Worm (Caenorhabditis elegans): Measurements from ENCODE around the gene srbc-13.
"Not testable (repeated sequence)": the region's sequence is repeated elsewhere in the genome, so short reads cannot be mapped to it uniquely, and the experiment has no call there.

srbc-13 gene

DNA sequence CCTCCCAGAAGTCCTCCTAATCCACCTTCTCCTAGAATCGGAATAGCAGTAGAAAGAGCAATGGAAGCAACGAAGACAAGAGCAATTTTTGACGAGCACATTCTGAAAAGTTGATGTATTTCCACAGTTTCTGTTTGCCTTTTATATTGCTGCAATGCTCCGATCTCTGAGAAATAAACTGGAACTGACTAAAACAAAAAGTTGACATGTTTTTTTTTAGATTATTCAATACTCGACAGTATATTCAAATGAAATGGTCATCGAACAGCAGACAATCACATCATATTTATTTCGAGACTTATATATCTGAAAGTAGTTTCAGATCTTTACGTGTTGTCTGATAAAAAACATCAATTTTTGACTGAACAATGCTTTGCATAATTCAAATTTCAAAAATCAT is 42.8 kb downstream of the srbc-13 start, which contains the start of gene srlf-21:
TSS of gene srlf-21 (minus strand) at position 101 of the 400 bp plus-strand sequence.
- TF ChIP-seq ceh-36 (tag; optimal IDR thresholded peaks at IDR 0.05) (no peak), scrt-1 (GFP tag; IDR thresholded peaks at IDR 0.05) (no peak), F13C5.2 (tag; optimal IDR thresholded peaks at IDR 0.05) (no peak), sea-1 (GFP tag; conservative IDR thresholded peaks at IDR 0.05) (no peak), tbx-37 (GFP tag; conservative IDR thresholded peaks at IDR 0.05) (no peak), ama-1 (optimal IDR thresholded peaks at IDR 0.05) (no peak), hmbx-1 (tag; optimal IDR thresholded peaks at IDR 0.05) (no peak), tbx-11 (GFP tag; IDR thresholded peaks at IDR 0.05) (no peak), tra-4 (tag; optimal IDR thresholded peaks at IDR 0.05) (no peak), ceh-13 (GFP tag; optimal IDR thresholded peaks at IDR 0.05) (no peak), hnd-1 (tag; optimal IDR thresholded peaks at IDR 0.05) (no peak)

- not testable (repeated sequence) for TF ChIP-seq ets-7 (tag; optimal IDR thresholded peaks at IDR 0.05); pes-1 (GFP tag; IDR thresholded peaks at IDR 0.05); B0310.2 (tag; optimal IDR thresholded peaks at IDR 0.05)
Observed at ce11 chrV:890835-891234, 43.2 kb downstream of the srbc-13 start, which contains the start of gene srlf-22. Gene srlf-22, plus strand, starts transcription at chrV:891135.

DNA sequence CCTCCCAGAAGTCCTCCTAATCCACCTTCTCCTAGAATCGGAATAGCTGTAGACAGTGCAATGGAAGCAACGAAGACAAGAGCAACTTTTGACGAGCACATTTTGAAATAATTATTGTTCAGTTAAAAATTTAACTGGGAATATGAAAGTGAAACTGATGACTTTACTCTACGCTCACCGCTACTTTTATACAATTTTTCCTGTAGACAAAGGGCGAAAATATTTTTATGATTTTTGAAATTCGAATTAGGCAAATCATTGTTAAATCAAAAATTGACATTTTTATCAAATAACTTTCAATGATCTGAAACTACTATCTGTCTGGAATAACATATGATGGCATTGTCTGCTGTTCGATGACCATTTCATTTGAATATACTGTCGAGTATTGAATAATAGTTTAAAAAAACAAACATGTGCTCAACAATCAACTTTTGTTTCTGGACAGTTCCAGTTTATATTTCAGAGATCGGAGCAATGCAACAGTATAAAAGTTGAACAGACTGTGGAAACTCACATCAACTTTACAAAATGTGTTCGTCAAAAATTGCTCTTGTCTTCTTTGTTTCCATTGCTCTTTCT is 45.9 kb downstream of the srbc-13 start, which contains the start of the genes srlf-23 and srlf-20:
TSS of gene srlf-23 (minus strand) at position 101 of the 582 bp plus-strand sequence.
TSS of gene srlf-20 (plus strand) at position 532 of the 582 bp plus-strand sequence.
- TF ChIP-seq tbx-37 (GFP tag; conservative IDR thresholded peaks at IDR 0.05) (no peak), hnd-1 (tag; optimal IDR thresholded peaks at IDR 0.05) (no peak), B0310.2 (tag; optimal IDR thresholded peaks at IDR 0.05) (no peak), ceh-36 (tag; optimal IDR thresholded peaks at IDR 0.05) (no peak), scrt-1 (GFP tag; IDR thresholded peaks at IDR 0.05) (no peak), sea-1 (GFP tag; conservative IDR thresholded peaks at IDR 0.05) (no peak), flt-1 (GFP tag; IDR thresholded peaks at IDR 0.05) (no peak), hmg-4 (GFP tag; optimal IDR thresholded peaks at IDR 0.05) (no peak), tbx-11 (GFP tag; IDR thresholded peaks at IDR 0.05) (no peak), aly-1 (tag; optimal IDR thresholded peaks at IDR 0.05) (no peak), tra-4 (tag; optimal IDR thresholded peaks at IDR 0.05) (no peak), ets-7 (tag; optimal IDR thresholded peaks at IDR 0.05) (no peak), hmbx-1 (tag; optimal IDR thresholded peaks at IDR 0.05) (no peak)
